Fruit fly (Drosophila melanogaster): ENCODE results near the gene smp-30.

- TF ChIP-seq Dfd (GFP tag; optimal IDR thresholded peaks at IDR 0.05): no peak
- no peak for TF ChIP-seq psq (GFP tag; optimal IDR thresholded peaks at IDR 0.05)
- TF ChIP-seq Jra (GFP tag; optimal IDR thresholded peaks at IDR 0.05): no peak
- TF ChIP-seq woc (GFP tag; optimal IDR thresholded peaks at IDR 0.05): no peak
- TF ChIP-seq sv (GFP tag; optimal IDR thresholded peaks at IDR 0.05): no peak
- TF ChIP-seq Hr83 (GFP tag; optimal IDR thresholded peaks at IDR 0.05; ENCODE audit: poor library complexity, severe bottlenecking): no peak
- no peak for TF ChIP-seq h (GFP tag; optimal IDR thresholded peaks at IDR 0.05)
- no peak for TF ChIP-seq Abd-B (GFP tag; optimal IDR thresholded peaks at IDR 0.05)
- TF ChIP-seq Rel (GFP tag; optimal IDR thresholded peaks at IDR 0.05): no peak
- TF ChIP-seq Rel (tag; optimal IDR thresholded peaks at IDR 0.05): no peak
- no peak for TF ChIP-seq dl (GFP tag; optimal IDR thresholded peaks at IDR 0.05; ENCODE audit: insufficient read depth in 1 of 2, partially characterized antibody in 2 of 2)
- no peak for TF ChIP-seq OdsH (GFP tag; optimal IDR thresholded peaks at IDR 0.05)
- TF ChIP-seq brk (GFP tag; optimal IDR thresholded peaks at IDR 0.05): no peak
These were observed 37.3 kb downstream of the smp-30 start for dm6 chr3R:14713776-14714146.

All from whole organism, wandering third instar larva.